Worm (Caenorhabditis elegans): ENCODE measurements around the gene CC8.2.
A peak's percentile ranks its signal among the peaks of the same experiment; 100 is the strongest.

CC8.2 gene

DNA sequence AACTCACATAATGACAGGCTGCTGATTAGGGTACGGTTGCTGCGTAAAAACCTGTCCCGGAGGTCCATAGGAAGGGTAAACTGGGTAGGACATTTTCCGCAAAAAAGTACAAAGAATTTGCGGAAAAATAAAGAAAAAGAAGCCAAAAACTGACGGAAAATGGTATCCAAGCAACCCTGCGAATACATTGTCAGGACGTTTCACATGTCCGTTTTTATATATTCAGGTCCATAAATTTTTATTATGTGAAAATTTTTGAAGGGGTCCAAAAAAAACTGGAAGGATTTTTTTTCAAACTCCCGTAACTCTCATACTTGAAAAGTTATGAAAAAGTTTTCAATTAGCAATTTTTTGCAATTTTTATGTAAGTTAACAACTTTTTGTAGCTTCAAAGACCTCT lies 6.3 kb downstream of the CC8.2 start, which contains the start of gene CC8.3:
Gene CC8.3, minus strand, starts transcription at position 101 of the 400 bp plus-strand sequence.
- TF ChIP-seq snpc-4 (tag; optimal IDR thresholded peaks at IDR 0.05) = no peak
- TF ChIP-seq mdl-1 (tag; optimal IDR thresholded peaks at IDR 0.05) = no peak
- TF ChIP-seq nhr-129 (tag; optimal IDR thresholded peaks at IDR 0.05) = no peak
- no peak for TF ChIP-seq unc-62 (GFP tag; optimal IDR thresholded peaks at IDR 0.05)
- no peak for TF ChIP-seq sem-4 (tag; optimal IDR thresholded peaks at IDR 0.05)
- no peak for TF ChIP-seq Y55F3AM.14 (GFP tag; optimal IDR thresholded peaks at IDR 0.05)
- TF ChIP-seq sma-3 (GFP tag; optimal IDR thresholded peaks at IDR 0.05) = no peak
- no peak for TF ChIP-seq nhr-11 (tag; optimal IDR thresholded peaks at IDR 0.05)
- no peak for TF ChIP-seq nhr-23 (tag; optimal IDR thresholded peaks at IDR 0.05)
- no peak for TF ChIP-seq F13H6.1 (tag; optimal IDR thresholded peaks at IDR 0.05)
- TF ChIP-seq ztf-4 (tag; optimal IDR thresholded peaks at IDR 0.05) = no peak
- TF ChIP-seq ama-1 (optimal IDR thresholded peaks at IDR 0.05) = no peak
- no peak for TF ChIP-seq dmd-4 (tag; optimal IDR thresholded peaks at IDR 0.05)
- TF ChIP-seq unc-39 (tag; optimal IDR thresholded peaks at IDR 0.05) = no peak
- TF ChIP-seq lin-39 (tag; optimal IDR thresholded peaks at IDR 0.05) = no peak

DNA sequence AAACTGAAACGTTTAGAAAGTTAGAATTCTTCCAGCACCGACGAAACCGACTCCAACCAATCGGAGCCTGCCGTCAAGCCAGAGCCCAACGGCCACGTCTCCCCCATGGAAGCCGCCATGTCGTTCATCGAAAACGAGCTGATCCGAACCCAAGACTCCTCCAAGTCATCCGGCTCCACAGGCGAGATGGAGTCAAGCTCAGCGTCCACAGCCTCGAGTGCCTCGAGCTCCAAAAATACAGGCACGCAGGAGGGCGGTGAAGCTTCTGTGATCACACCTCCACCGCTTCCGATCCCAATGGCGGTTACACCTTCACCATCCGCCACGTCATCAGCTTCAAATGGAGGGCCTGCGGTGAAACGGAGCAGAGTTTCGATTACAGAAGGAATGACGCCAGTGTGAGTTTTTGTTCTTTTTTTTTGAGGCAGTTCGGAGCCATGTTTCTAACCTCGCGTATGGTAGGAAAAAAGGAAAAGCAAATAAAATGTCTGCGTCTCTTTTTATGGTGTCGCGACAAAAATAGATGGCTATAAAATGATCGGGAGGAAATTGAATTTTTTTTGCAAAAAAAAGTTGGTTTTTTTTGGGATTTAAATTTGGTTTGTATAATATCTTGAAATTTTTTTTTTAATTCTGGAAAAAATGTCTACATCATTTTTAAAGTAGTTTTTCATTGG lies 10.1 kb downstream of the CC8.2 start:
- TF ChIP-seq nhr-10 (tag; optimal IDR thresholded peaks at IDR 0.05) (no peak), mab-5 (tag; optimal IDR thresholded peaks at IDR 0.05) (no peak), ztf-11 (tag; optimal IDR thresholded peaks at IDR 0.05) (no peak), blmp-1 (tag; optimal IDR thresholded peaks at IDR 0.05; ENCODE audit: insufficient read depth) (no peak), F13H6.1 (tag; optimal IDR thresholded peaks at IDR 0.05) (no peak), nhr-25 (tag; optimal IDR thresholded peaks at IDR 0.05) (no peak), ceh-16 (tag; optimal IDR thresholded peaks at IDR 0.05) (no peak), crh-2 (tag; optimal IDR thresholded peaks at IDR 0.05) (no peak), nhr-77 (tag; optimal IDR thresholded peaks at IDR 0.05) (no peak), C34F6.9 (tag; optimal IDR thresholded peaks at IDR 0.05) (no peak), Y55F3AM.14 (GFP tag; optimal IDR thresholded peaks at IDR 0.05) (no peak)

DNA sequence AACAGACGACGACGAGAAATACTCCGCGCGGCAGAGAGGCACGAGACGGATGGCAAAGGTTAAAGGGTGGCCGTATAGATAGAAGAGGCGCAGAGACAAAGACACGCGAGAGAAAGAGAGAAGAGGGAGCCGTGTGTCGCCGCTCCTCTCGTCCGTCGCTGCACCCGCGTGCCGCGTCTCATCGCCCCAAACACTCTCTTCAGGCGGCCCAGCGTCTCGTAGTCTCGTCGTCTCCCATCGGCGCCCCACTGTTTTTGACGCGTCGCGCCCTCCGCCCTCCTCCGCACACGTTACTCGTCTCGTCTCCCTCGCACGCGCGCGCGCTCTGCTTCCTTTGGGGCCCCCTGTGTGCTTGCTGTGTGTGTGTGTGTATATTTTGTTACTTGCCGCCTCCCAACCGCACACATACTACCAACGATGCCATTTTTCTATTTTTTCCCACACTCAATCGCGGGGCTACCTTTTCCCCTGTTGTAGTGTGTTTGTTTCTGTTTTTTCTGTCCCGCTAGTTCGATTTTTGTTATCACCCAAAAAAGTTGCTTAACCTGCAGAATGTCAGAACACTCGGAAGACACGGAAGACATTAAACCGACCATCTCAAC lies 11.9 kb downstream of the CC8.2 start, which contains the start of gene madf-9:
Gene madf-9, plus strand, starts transcription at position 552 of the 602 bp plus-strand sequence.
- TF ChIP-seq nhr-25 (tag; optimal IDR thresholded peaks at IDR 0.05) (peak; percentile 39), lsy-2 (tag; optimal IDR thresholded peaks at IDR 0.05) (peak in 1 of 2 experiments; percentile 51), blmp-1 (tag; optimal IDR thresholded peaks at IDR 0.05; ENCODE audit: insufficient read depth) (peak; percentile 0), nhr-129 (tag; optimal IDR thresholded peaks at IDR 0.05) (peak; percentile 44), F13H6.1 (tag; optimal IDR thresholded peaks at IDR 0.05) (peak; percentile 88), lin-11 (tag; optimal IDR thresholded peaks at IDR 0.05) (no peak), elt-3 (tag; optimal IDR thresholded peaks at IDR 0.05) (no peak), unc-39 (tag; optimal IDR thresholded peaks at IDR 0.05) (peak; percentile 39), egl-27 (tag; optimal IDR thresholded peaks at IDR 0.05) (no peak), ama-1 (optimal IDR thresholded peaks at IDR 0.05) (no peak), dmd-4 (tag; optimal IDR thresholded peaks at IDR 0.05) (no peak), aly-2 (tag; optimal IDR thresholded peaks at IDR 0.05) (no peak), C34F6.9 (tag; optimal IDR thresholded peaks at IDR 0.05) (peak; percentile 14), mdl-1 (tag; optimal IDR thresholded peaks at IDR 0.05) (peak; percentile 77 to 81), nhr-237 (tag; optimal IDR thresholded peaks at IDR 0.05) (no peak), sma-9 (GFP tag; optimal IDR thresholded peaks at IDR 0.05) (peak; percentile 83), sma-9 (tag; optimal IDR thresholded peaks at IDR 0.05) (no peak), ceh-16 (tag; optimal IDR thresholded peaks at IDR 0.05) (no peak), zag-1 (tag; optimal IDR thresholded peaks at IDR 0.05) (peak; percentile 59), lin-39 (tag; optimal IDR thresholded peaks at IDR 0.05) (no peak), nhr-77 (tag; optimal IDR thresholded peaks at IDR 0.05) (no peak), unc-62 (GFP tag; optimal IDR thresholded peaks at IDR 0.05) (no peak), snpc-4 (tag; optimal IDR thresholded peaks at IDR 0.05) (peak; percentile 32), ztf-4 (tag; optimal IDR thresholded peaks at IDR 0.05) (no peak), ZK546.5 (tag; optimal IDR thresholded peaks at IDR 0.05) (no peak), nhr-6 (tag; optimal IDR thresholded peaks at IDR 0.05) (no peak), gmeb-1 (tag; optimal IDR thresholded peaks at IDR 0.05) (peak; percentile 50), mab-5 (tag; optimal IDR thresholded peaks at IDR 0.05) (peak; percentile 32), ceh-82 (tag; optimal IDR thresholded peaks at IDR 0.05) (no peak), fos-1 (tag; optimal IDR thresholded peaks at IDR 0.05) (peak; percentile 24), nhr-23 (tag; optimal IDR thresholded peaks at IDR 0.05) (no peak), sem-4 (tag; optimal IDR thresholded peaks at IDR 0.05) (no peak), crh-2 (tag; optimal IDR thresholded peaks at IDR 0.05) (no peak), nhr-12 (tag; optimal IDR thresholded peaks at IDR 0.05) (no peak), Y55F3AM.14 (GFP tag; optimal IDR thresholded peaks at IDR 0.05) (peak; percentile 31), unc-55 (GFP tag; optimal IDR thresholded peaks at IDR 0.05) (peak; percentile 62), peb-1 (tag; optimal IDR thresholded peaks at IDR 0.05) (peak; percentile 83), lin-13 (GFP tag; optimal IDR thresholded peaks at IDR 0.05) (peak; percentile 33), skn-1 (tag; optimal IDR thresholded peaks at IDR 0.05) (no peak), elt-1 (tag; optimal IDR thresholded peaks at IDR 0.05) (no peak), nhr-10 (tag; optimal IDR thresholded peaks at IDR 0.05) (no peak), nhr-21 (tag; optimal IDR thresholded peaks at IDR 0.05) (peak; percentile 76), sma-3 (GFP tag; optimal IDR thresholded peaks at IDR 0.05) (peak; percentile 67)
